Worm (Caenorhabditis elegans) whole organism, L1 larva: Measurements from ENCODE around the gene C29F4.3.

ENCODE experiments used
- egl-27 ChIP-seq, 2 experiments: fragments of 150-350 bp in 1 of 2; sonication (generic microtip); optimal IDR thresholded peaks; 3 replicates each; lab custom pipeline; 2017 to 2018; ENCODE audit warnings: missing biosample characterization in 2 of 2, missing genetic modification characterization in 2 of 2, missing genetic modification reagents in 2 of 2
- fos-1 ChIP-seq: fragments of 150-350 bp; optimal IDR thresholded peaks from 2 replicates; lab custom pipeline; 2014; ENCODE audit warnings: missing biosample characterization, missing genetic modification characterization
- nhr-77 ChIP-seq: fragments of 150-350 bp; optimal IDR thresholded peaks from 2 replicates; lab custom pipeline; 2014; ENCODE audit warnings: missing biosample characterization, missing genetic modification characterization

DNA sequence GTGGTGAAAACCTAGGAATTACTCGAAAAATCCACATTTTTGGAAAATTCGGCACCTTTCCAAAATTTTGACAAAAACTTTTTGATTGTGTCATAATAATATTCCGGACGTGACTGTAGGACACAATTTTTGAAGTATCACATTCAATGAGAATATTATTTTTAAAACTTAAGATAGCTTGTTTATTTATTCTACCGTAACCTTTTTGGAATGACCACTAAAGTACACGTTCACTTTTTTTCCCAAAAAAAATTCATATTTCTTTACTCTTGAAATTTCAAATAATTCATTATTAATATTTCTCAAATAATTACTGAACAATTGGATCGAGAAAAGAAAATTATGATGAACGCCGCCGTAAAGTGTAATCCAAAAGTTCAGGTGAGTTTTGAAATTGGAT lies 16.6 kb downstream of the C29F4.3 start, which contains the start of gene R07H5.9:
- TF ChIP-seq nhr-77 (tag; lab: Kevin White, UChicago), result no peak
- TF ChIP-seq fos-1, result no peak
- no peak for TF ChIP-seq egl-27 (tag; optimal IDR thresholded peaks at IDR 0.05; lab: Kevin White, UChicago)
